Worm (Caenorhabditis elegans) whole organism, early embryonic: ENCODE data around the gene comt-3.

Experiments used
- B0310.2 ChIP-seq: sonication (generic microtip); optimal IDR thresholded peaks from 2 replicates; lab custom pipeline; 2016; ENCODE audit warnings: mild to moderate bottlenecking, missing genetic modification characterization, missing compliant biosample characterization
- F13C5.2 ChIP-seq: sonication (generic microtip); optimal IDR thresholded peaks from 2 replicates; lab custom pipeline; 2017; ENCODE audit warnings: mild to moderate bottlenecking, missing genetic modification characterization, inconsistent platforms, missing compliant biosample characterization
- aly-1 ChIP-seq: sonication (generic microtip); optimal IDR thresholded peaks from 2 replicates; lab custom pipeline; 2016; ENCODE audit warnings: missing genetic modification characterization, missing compliant biosample characterization
- ama-1 ChIP-seq: fragments of 150-350 bp; optimal IDR thresholded peaks from 2 replicates; lab custom pipeline; 2014
- ceh-13 ChIP-seq: fragments of 200-800 bp; sonication (Bioruptor generic); optimal IDR thresholded peaks from 2 replicates; lab custom pipeline; 2018; ENCODE audit warnings: mild to moderate bottlenecking, missing genetic modification characterization, missing compliant biosample characterization
- ceh-36 ChIP-seq: sonication (generic microtip); optimal IDR thresholded peaks from 2 replicates; lab custom pipeline; 2016; ENCODE audit warnings: missing genetic modification characterization, inconsistent platforms, missing compliant biosample characterization
- ets-7 ChIP-seq: sonication (generic microtip); optimal IDR thresholded peaks from 2 replicates; lab custom pipeline; 2016; ENCODE audit warnings: missing genotype, missing genetic modification characterization, missing compliant biosample characterization
- flt-1 ChIP-seq: fragments of 200-800 bp; sonication (Bioruptor generic); IDR thresholded peaks from 2 replicates; pipeline ENCODE4 v1.3.6; 2022; ENCODE audit warnings: missing genetic modification characterization, missing compliant biosample characterization
- hmbx-1 ChIP-seq: sonication (generic microtip); optimal IDR thresholded peaks from 2 replicates; lab custom pipeline; 2016; ENCODE audit warnings: mild to moderate bottlenecking, missing genetic modification characterization, missing compliant biosample characterization
- hmg-4 ChIP-seq: fragments of 200-800 bp; sonication (Bioruptor generic); optimal IDR thresholded peaks from 2 replicates; lab custom pipeline; 2018; ENCODE audit warnings: mild to moderate bottlenecking, missing genetic modification characterization, missing compliant biosample characterization
- hnd-1 ChIP-seq: sonication (generic microtip); optimal IDR thresholded peaks from 2 replicates; lab custom pipeline; 2016; ENCODE audit warnings: missing genetic modification characterization, missing compliant biosample characterization
- pes-1 ChIP-seq: fragments of 200-800 bp; sonication (Bioruptor generic); IDR thresholded peaks from 2 replicates; pipeline ENCODE4 v1.3.6; 2022; ENCODE audit warnings: missing genetic modification reagents, missing genetic modification characterization, missing compliant biosample characterization
- scrt-1 ChIP-seq: fragments of 200-800 bp; sonication (Bioruptor generic); IDR thresholded peaks from 2 replicates; pipeline ENCODE4 v1.3.6; 2022; ENCODE audit warnings: missing genetic modification characterization, missing compliant biosample characterization
- sea-1 ChIP-seq: fragments of 200-800 bp; sonication (Bioruptor generic); conservative IDR thresholded peaks from 2 replicates; pipeline ENCODE4 v1.3.6; 2022; ENCODE audit warnings: missing genetic modification characterization, missing compliant biosample characterization
- tbx-11 ChIP-seq: fragments of 200-800 bp; sonication (Bioruptor generic); IDR thresholded peaks from 2 replicates; pipeline ENCODE4 v1.3.6; 2022; ENCODE audit warnings: missing genetic modification characterization, missing compliant biosample characterization
- tbx-37 ChIP-seq: fragments of 200-800 bp; sonication (Bioruptor generic); conservative IDR thresholded peaks from 2 replicates; pipeline ENCODE4 v1.3.6; 2022; ENCODE audit warnings: missing genetic modification reagents, missing genetic modification characterization, missing compliant biosample characterization
- tra-4 ChIP-seq: sonication (generic microtip); optimal IDR thresholded peaks from 2 replicates; lab custom pipeline; 2017; ENCODE audit warnings: missing genetic modification characterization, missing compliant biosample characterization

comt-3 gene

ce11 chrV:2097653-2098052 is 40.3 kb downstream of the comt-3 start, which contains the start of gene clec-208:
TSS of gene clec-208 (plus strand) at chrV:2097953.
- no peak for TF ChIP-seq flt-1 (GFP tag; lab: Robert Waterston, UW)
- no peak for TF ChIP-seq scrt-1 (GFP tag; lab: Robert Waterston, UW)
- no peak for TF ChIP-seq ama-1
- TF ChIP-seq aly-1: no peak
- no peak for TF ChIP-seq B0310.2
- no peak for TF ChIP-seq tra-4 (tag; lab: Kevin White, UChicago)
- no peak for TF ChIP-seq F13C5.2 (tag; lab: Kevin White, UChicago)
- no peak for TF ChIP-seq hmg-4
- TF ChIP-seq hnd-1 (tag; lab: Kevin White, UChicago): no peak
- no peak for TF ChIP-seq pes-1
- TF ChIP-seq tbx-37 (GFP tag; lab: Robert Waterston, UW): no peak
- no peak for TF ChIP-seq tbx-11 (GFP tag; lab: Robert Waterston, UW)
- no peak for TF ChIP-seq ceh-13
- no peak for TF ChIP-seq sea-1 (GFP tag; lab: Robert Waterston, UW)
- no peak for TF ChIP-seq hmbx-1
- no peak for TF ChIP-seq ets-7
- no peak for TF ChIP-seq ceh-36 (tag; lab: Kevin White, UChicago)

ce11 chrV:2099040-2099439 is 41.7 kb downstream of the comt-3 start, which contains the start of gene F36F12.7:
TSS of gene F36F12.7 (plus strand) at chrV:2099340.
- no peak for TF ChIP-seq F13C5.2 (tag; lab: Kevin White, UChicago)
- no peak for TF ChIP-seq aly-1
- TF ChIP-seq hnd-1 (tag; lab: Kevin White, UChicago): no peak
- TF ChIP-seq flt-1 (GFP tag; lab: Robert Waterston, UW): no peak
- no peak for TF ChIP-seq tra-4 (tag; lab: Kevin White, UChicago)
- no peak for TF ChIP-seq pes-1
- no peak for TF ChIP-seq hmg-4
- no peak for TF ChIP-seq tbx-37 (GFP tag; lab: Robert Waterston, UW)
- TF ChIP-seq ceh-13: no peak
- TF ChIP-seq tbx-11 (GFP tag; lab: Robert Waterston, UW): no peak
- no peak for TF ChIP-seq scrt-1 (GFP tag; lab: Robert Waterston, UW)
- no peak for TF ChIP-seq ama-1
- TF ChIP-seq ceh-36 (tag; lab: Kevin White, UChicago): no peak
- no peak for TF ChIP-seq ets-7
- TF ChIP-seq hmbx-1: no peak

ce11 chrV:2103118-2103517 is 45.8 kb downstream of the comt-3 start, which contains the start of gene F36F12.1:
TSS of gene F36F12.1 (minus strand) at chrV:2103218.
- TF ChIP-seq scrt-1 (GFP tag; lab: Robert Waterston, UW) (no peak), ama-1 (no peak), hmbx-1 (no peak), ceh-13 (no peak), tbx-11 (GFP tag; lab: Robert Waterston, UW) (no peak), tbx-37 (GFP tag; lab: Robert Waterston, UW) (no peak), aly-1 (no peak), hnd-1 (tag; lab: Kevin White, UChicago) (no peak), ets-7 (no peak), hmg-4 (no peak)

ce11 chrV:2105976-2106375 is 48.6 kb downstream of the comt-3 start, which contains the start of gene F22F7.4:
TSS of gene F22F7.4 (minus strand) at chrV:2106076.
- no peak for TF ChIP-seq tbx-11 (GFP tag; lab: Robert Waterston, UW)
- TF ChIP-seq hmbx-1: no peak
- TF ChIP-seq scrt-1 (GFP tag; lab: Robert Waterston, UW): no peak
- TF ChIP-seq F13C5.2 (tag; lab: Kevin White, UChicago): no peak
- no peak for TF ChIP-seq flt-1 (GFP tag; lab: Robert Waterston, UW)
- no peak for TF ChIP-seq ets-7
- no peak for TF ChIP-seq B0310.2
- TF ChIP-seq tra-4 (tag; lab: Kevin White, UChicago): no peak
- TF ChIP-seq ceh-13: no peak
- TF ChIP-seq ama-1: no peak
- TF ChIP-seq tbx-37 (GFP tag; lab: Robert Waterston, UW): no peak
- TF ChIP-seq ceh-36 (tag; lab: Kevin White, UChicago): no peak
- no peak for TF ChIP-seq sea-1 (GFP tag; lab: Robert Waterston, UW)
- no peak for TF ChIP-seq aly-1
- TF ChIP-seq hmg-4: no peak
- TF ChIP-seq pes-1: no peak
- TF ChIP-seq hnd-1 (tag; lab: Kevin White, UChicago): no peak

ce11 chrV:2109295-2109694 is 52.0 kb downstream of the comt-3 start, which contains the start of gene ckb-4:
TSS of gene ckb-4 (minus strand) at chrV:2109434.
- TF ChIP-seq ama-1 (no peak), ceh-13 (no peak), scrt-1 (GFP tag; lab: Robert Waterston, UW) (no peak), flt-1 (GFP tag; lab: Robert Waterston, UW) (no peak), aly-1 (no peak), ets-7 (no peak), F13C5.2 (tag; lab: Kevin White, UChicago) (no peak), sea-1 (GFP tag; lab: Robert Waterston, UW) (no peak), hnd-1 (tag; lab: Kevin White, UChicago) (no peak), tbx-37 (GFP tag; lab: Robert Waterston, UW) (no peak), pes-1 (no peak), hmg-4 (no peak), tra-4 (tag; lab: Kevin White, UChicago) (no peak), B0310.2 (no peak), ceh-36 (tag; lab: Kevin White, UChicago) (no peak), hmbx-1 (no peak), tbx-11 (GFP tag; lab: Robert Waterston, UW) (no peak)

- TF ChIP-seq sea-1 (GFP tag; lab: Robert Waterston, UW) (no peak), aly-1 (no peak), ets-7 (no peak), hnd-1 (tag; lab: Kevin White, UChicago) (no peak), tra-4 (tag; lab: Kevin White, UChicago) (no peak), ceh-13 (no peak), hmbx-1 (no peak), B0310.2 (no peak), tbx-37 (GFP tag; lab: Robert Waterston, UW) (no peak), F13C5.2 (tag; lab: Kevin White, UChicago) (no peak), tbx-11 (GFP tag; lab: Robert Waterston, UW) (no peak)
Observed at ce11 chrV:2110368-2110767, 53.0 kb downstream of the comt-3 start, which contains the start of gene F22F7.3. TSS of gene F22F7.3 (plus strand) at chrV:2110668.
